Fruit fly (Drosophila melanogaster) whole organism, embryonic: ENCODE measurements around the gene sloth1.

Experiments
- BtbVII ChIP-seq: fragments of 200-800 bp; sonication (Bioruptor generic); optimal IDR thresholded peaks from 3 replicates; lab custom pipeline; 2017; ENCODE audit warnings: missing biosample characterization, mild to moderate bottlenecking, missing genetic modification characterization
- CG2129 ChIP-seq: fragments of 200-800 bp; sonication (Bioruptor generic); IDR thresholded peaks from 2 replicates; pipeline ENCODE4 v1.3.6; 2022; ENCODE audit warnings: missing biosample characterization, missing genetic modification characterization; ENCODE audit not compliant: partially characterized antibody
- CG3847 ChIP-seq: fragments of 200-800 bp; sonication (Bioruptor generic); IDR thresholded peaks from 2 replicates; pipeline ENCODE4 v1.3.6; 2022; ENCODE audit warnings: missing biosample characterization, missing genetic modification characterization
- CG4360 ChIP-seq: fragments of 200-800 bp; sonication (Bioruptor generic); IDR thresholded peaks from 2 replicates; pipeline ENCODE4 v1.3.6; 2022; ENCODE audit warnings: missing biosample characterization, missing genetic modification characterization
- CG8944 ChIP-seq: fragments of 200-800 bp; sonication (Bioruptor generic); optimal IDR thresholded peaks from 3 replicates; lab custom pipeline; 2016; ENCODE audit warnings: missing biosample characterization, missing genetic modification characterization
- Dip3 ChIP-seq: fragments of 200-800 bp; sonication (Bioruptor generic); optimal IDR thresholded peaks from 3 replicates; lab custom pipeline; 2016; ENCODE audit warnings: missing biosample characterization, missing genetic modification characterization
- Scr ChIP-seq: fragments of 200-800 bp; sonication (Bioruptor generic); IDR thresholded peaks from 2 replicates; pipeline ENCODE4 v1.3.6; 2022; ENCODE audit warnings: missing biosample characterization, missing genetic modification characterization; ENCODE audit not compliant: partially characterized antibody
- cato ChIP-seq: fragments of 200-800 bp; sonication (Bioruptor generic); optimal IDR thresholded peaks from 2 replicates; lab custom pipeline; 2016; ENCODE audit warnings: missing biosample characterization, missing genetic modification characterization, borderline replicate concordance
- dm ChIP-seq: fragments of 200-800 bp; sonication (Bioruptor generic); optimal IDR thresholded peaks from 3 replicates; lab custom pipeline; 2016; ENCODE audit warnings: missing biosample characterization, missing genetic modification characterization
- pan ChIP-seq, 4 experiments: fragments of >200 bp in 3 of 4; fragments of 200-800 bp in 1 of 4; sonication (Bioruptor generic) in 1 of 4; optimal IDR thresholded peaks in 3 of 4; IDR thresholded peaks in 1 of 4; 2 replicates each; pipeline versions ENCODE4 v1.3.6 to Lab custom; 2017 to 2022; ENCODE audit warnings: missing biosample characterization in 2 of 4, missing genetic modification characterization in 2 of 4, mixed read lengths in 1 of 4
- pho ChIP-seq: fragments of 200-800 bp; sonication (Bioruptor generic); optimal IDR thresholded peaks from 2 replicates; lab custom pipeline; 2016; ENCODE audit warnings: missing biosample characterization, missing genetic modification characterization
- sens-2 ChIP-seq: fragments of 200-800 bp; sonication (Bioruptor generic); IDR thresholded peaks from 2 replicates; pipeline ENCODE4 v1.3.6; 2022; ENCODE audit warnings: missing biosample characterization, missing genetic modification characterization
- zfh1 ChIP-seq: fragments of 200-800 bp; sonication (Bioruptor generic); IDR thresholded peaks from 3 replicates; pipeline ENCODE4 v1.3.6; 2022; ENCODE audit warnings: missing biosample characterization, missing genetic modification characterization

DNA sequence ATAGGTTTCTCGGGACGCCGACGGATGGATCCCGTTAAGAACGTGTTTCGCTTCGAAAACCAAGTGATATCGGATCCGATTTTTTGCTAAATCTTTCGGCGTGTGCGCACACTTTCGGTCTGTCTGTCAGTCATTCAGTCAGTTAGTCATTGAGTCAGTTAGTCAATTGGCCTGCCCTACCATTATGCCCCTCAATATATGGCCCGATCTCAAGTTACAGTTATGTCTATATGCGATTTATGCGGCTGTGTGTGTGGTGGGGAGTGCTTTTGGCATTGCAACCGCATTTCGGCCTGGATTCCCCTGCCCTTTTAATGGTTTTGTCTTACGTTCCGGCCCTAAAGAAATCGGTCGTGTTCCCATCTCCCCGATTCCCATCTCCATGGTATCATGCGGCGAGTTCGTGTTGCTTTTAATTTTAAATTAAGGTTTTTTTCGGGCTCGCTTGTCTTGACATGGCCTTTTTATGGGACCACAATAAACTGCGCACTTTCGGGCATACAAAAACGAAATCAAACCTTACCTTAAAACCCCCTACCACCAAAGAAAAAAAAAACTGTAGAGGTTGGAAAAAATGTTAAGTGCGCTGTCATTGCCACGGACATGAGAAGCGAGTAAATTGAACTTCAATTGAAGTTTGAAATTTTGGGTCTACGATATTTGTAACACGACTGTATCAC lies 28.3 kb upstream of the sloth1 start:
- TF ChIP-seq sens-2 (GFP tag; lab: Robert Waterston, UW) (no peak), CG4360 (GFP tag; lab: Robert Waterston, UW) (no peak), pho (GFP tag; lab: Kevin White, UChicago) (no peak), CG2129 (no peak), Dip3 (no peak), BtbVII (GFP tag; lab: Kevin White, UChicago) (no peak), zfh1 (GFP tag; lab: Robert Waterston, UW) (no peak), cato (no peak), dm (no peak), Scr (GFP tag; lab: Robert Waterston, UW) (no peak), CG3847 (no peak), CG8944 (no peak), pan (optimal IDR thresholded peaks at IDR 0.05; lab: Kevin White, UChicago) (no peak), pan (GFP tag; optimal IDR thresholded peaks at IDR 0.05 in 1 of 2, IDR thresholded peaks at IDR 0.05 in 1 of 2) (no peak)
